Worm (Caenorhabditis elegans): Measurements from ENCODE around the gene cyn-3.
"Not testable (repeated sequence)": the region's sequence is repeated elsewhere in the genome, so short reads cannot be mapped to it uniquely, and the experiment has no call there.

- TF ChIP-seq klf-2 (GFP tag; conservative IDR thresholded peaks at IDR 0.05); flt-1 (GFP tag; IDR thresholded peaks at IDR 0.05); T22C8.4 (GFP tag; IDR thresholded peaks at IDR 0.05); cog-1 (tag; optimal IDR thresholded peaks at IDR 0.05); tab-1 (GFP tag; IDR thresholded peaks at IDR 0.05); ztf-23 (GFP tag; IDR thresholded peaks at IDR 0.05): not testable (repeated sequence)
These were observed 25.4 kb downstream of the cyn-3 start, which contains the start of gene sri-26 for ce11 chrV:15215175-15215574.

Data from whole organism, midembryonic.